Fruit fly (Drosophila melanogaster) whole organism, embryonic: ENCODE results near the gene UGP.

Experiments used
- Antp ChIP-seq: fragments of 200-800 bp; sonication (Bioruptor generic); optimal IDR thresholded peaks from 3 replicates; lab custom pipeline; 2016; ENCODE audit warnings: missing biosample characterization, missing genetic modification characterization
- Atf-2 ChIP-seq: fragments of 200-800 bp; sonication (Bioruptor generic); optimal IDR thresholded peaks from 2 replicates; lab custom pipeline; 2016; ENCODE audit warnings: missing biosample characterization, missing genetic modification characterization
- BEAF-32 ChIP-seq: fragments of 200-800 bp; sonication (Bioruptor generic); optimal IDR thresholded peaks from 3 replicates; lab custom pipeline; 2017; ENCODE audit warnings: missing biosample characterization, missing genetic modification characterization, mild to moderate bottlenecking, moderate library complexity, missing genetic modification reagents
- Blimp-1 ChIP-seq: fragments of 200-800 bp; sonication (Bioruptor generic); optimal IDR thresholded peaks from 3 replicates; lab custom pipeline; 2018; ENCODE audit warnings: missing biosample characterization, missing genetic modification characterization, mild to moderate bottlenecking, moderate library complexity, missing genetic modification reagents
- CG11093 ChIP-seq: fragments of 200-800 bp; sonication (Bioruptor generic); IDR thresholded peaks from 3 replicates; pipeline ENCODE4 v1.3.6; 2022; ENCODE audit warnings: missing biosample characterization, missing genetic modification characterization
- CG11723 ChIP-seq: fragments of 200-800 bp; sonication (Bioruptor generic); optimal IDR thresholded peaks from 2 replicates; lab custom pipeline; 2017; ENCODE audit warnings: missing biosample characterization, mild to moderate bottlenecking, missing genetic modification characterization
- CG12769 ChIP-seq: fragments of 200-800 bp; sonication (Bioruptor generic); optimal IDR thresholded peaks from 2 replicates; lab custom pipeline; 2019; ENCODE audit warnings: missing biosample characterization, mild to moderate bottlenecking, missing genetic modification characterization, moderate library complexity
- CG13287 ChIP-seq: fragments of 200-800 bp; sonication (Bioruptor generic); IDR thresholded peaks from 2 replicates; pipeline ENCODE4 v1.3.6; 2022; ENCODE audit warnings: missing biosample characterization, missing genetic modification characterization; ENCODE audit not compliant: partially characterized antibody
- CG13624 ChIP-seq: fragments of 200-800 bp; sonication (Bioruptor generic); optimal IDR thresholded peaks from 2 replicates; lab custom pipeline; 2016; ENCODE audit warnings: missing biosample characterization, missing genetic modification characterization
- CG13894 ChIP-seq: fragments of 200-800 bp; sonication (Bioruptor generic); optimal IDR thresholded peaks from 3 replicates; lab custom pipeline; 2018; ENCODE audit warnings: missing biosample characterization, mild to moderate bottlenecking, missing genetic modification characterization, moderate library complexity
- CG15479 ChIP-seq: fragments of 200-800 bp; sonication (Bioruptor generic); optimal IDR thresholded peaks from 3 replicates; lab custom pipeline; 2019; ENCODE audit warnings: missing biosample characterization, mild to moderate bottlenecking, missing genetic modification characterization, moderate library complexity
- CG1603 ChIP-seq: fragments of 200-800 bp; sonication (Bioruptor generic); optimal IDR thresholded peaks from 2 replicates; lab custom pipeline; 2019; ENCODE audit warnings: missing biosample characterization, mild to moderate bottlenecking, missing genetic modification characterization, moderate library complexity
- CG2199 ChIP-seq: fragments of 200-800 bp; sonication (Bioruptor generic); IDR thresholded peaks from 3 replicates; pipeline ENCODE4 v1.3.6; 2022; ENCODE audit warnings: missing biosample characterization, missing genetic modification characterization
- CG2889 ChIP-seq: fragments of 200-800 bp; sonication (Bioruptor generic); IDR thresholded peaks from 3 replicates; pipeline ENCODE4 v1.3.6; 2022; ENCODE audit warnings: missing biosample characterization, missing genetic modification characterization
- CG30020 ChIP-seq: fragments of 200-800 bp; optimal IDR thresholded peaks from 2 replicates; lab custom pipeline; 2019; ENCODE audit warnings: missing biosample characterization, mild to moderate bottlenecking, missing genetic modification characterization, moderate library complexity
- CG31224 ChIP-seq: fragments of 200-800 bp; sonication (Bioruptor generic); IDR thresholded peaks from 2 replicates; pipeline ENCODE4 v1.3.6; 2022; ENCODE audit warnings: missing biosample characterization, missing genetic modification characterization
- CG33557 ChIP-seq: fragments of 200-800 bp; sonication (Bioruptor generic); optimal IDR thresholded peaks from 2 replicates; lab custom pipeline; 2019; ENCODE audit warnings: missing biosample characterization, mild to moderate bottlenecking, missing genetic modification characterization, moderate library complexity
- CG4404 ChIP-seq: fragments of 200-800 bp; sonication (Bioruptor generic); IDR thresholded peaks from 2 replicates; pipeline ENCODE4 v1.3.6; 2022; ENCODE audit warnings: missing biosample characterization, missing genetic modification characterization
- CG4424 ChIP-seq: fragments of 200-800 bp; sonication (Bioruptor generic); optimal IDR thresholded peaks from 3 replicates; lab custom pipeline; 2016; ENCODE audit warnings: missing biosample characterization, missing genetic modification characterization
- CG9215 ChIP-seq: fragments of 200-800 bp; sonication (Bioruptor generic); IDR thresholded peaks from 2 replicates; pipeline ENCODE4 v1.3.6; 2022; ENCODE audit warnings: missing biosample characterization, missing genetic modification characterization
- Camta ChIP-seq: fragments of 200-800 bp; sonication (Bioruptor generic); optimal IDR thresholded peaks from 2 replicates; lab custom pipeline; 2016; ENCODE audit warnings: missing biosample characterization, missing genetic modification characterization
- CkIIα-i1 ChIP-seq: fragments of 200-800 bp; sonication (Bioruptor generic); IDR thresholded peaks from 2 replicates; pipeline ENCODE4 v1.3.6; 2022; ENCODE audit warnings: missing biosample characterization, missing genetic modification characterization
- D19A ChIP-seq: fragments of 200-800 bp; optimal IDR thresholded peaks from 3 replicates; lab custom pipeline; 2019; ENCODE audit warnings: missing biosample characterization, mild to moderate bottlenecking, missing genetic modification characterization, moderate library complexity
- Dfd ChIP-seq, 2 experiments: fragments of >200 bp; optimal IDR thresholded peaks; 2 replicates each; lab custom pipeline; 2017; ENCODE audit warnings: missing biosample characterization in 2 of 2, missing genetic modification characterization in 2 of 2
- Drgx ChIP-seq: fragments of 200-800 bp; sonication (Bioruptor generic); IDR thresholded peaks from 2 replicates; pipeline ENCODE4 v1.3.6; 2022; ENCODE audit warnings: missing biosample characterization, missing genetic modification characterization
- Fer2 ChIP-seq: fragments of 200-800 bp; sonication (Bioruptor generic); optimal IDR thresholded peaks from 2 replicates; lab custom pipeline; 2018; ENCODE audit warnings: missing biosample characterization, mild to moderate bottlenecking, missing genetic modification characterization, moderate library complexity
- Hr39 ChIP-seq: fragments of >200 bp; optimal IDR thresholded peaks from 2 replicates; lab custom pipeline; 2017
- Nf-YC ChIP-seq: fragments of 200-800 bp; optimal IDR thresholded peaks from 3 replicates; lab custom pipeline; 2019; ENCODE audit warnings: missing biosample characterization, mild to moderate bottlenecking, missing genetic modification characterization, moderate library complexity
- Opbp ChIP-seq: fragments of 200-800 bp; sonication (Bioruptor generic); IDR thresholded peaks from 3 replicates; pipeline ENCODE4 v1.3.6; 2022; ENCODE audit warnings: missing biosample characterization, missing genetic modification characterization; ENCODE audit not compliant: partially characterized antibody
- Rfx ChIP-seq: fragments of 200-800 bp; sonication (Bioruptor generic); IDR thresholded peaks from 2 replicates; pipeline ENCODE4 v1.3.6; 2022; ENCODE audit warnings: missing biosample characterization, missing genetic modification characterization
- Tbp ChIP-seq: fragments of >200 bp; optimal IDR thresholded peaks from 2 replicates; lab custom pipeline; 2018; ENCODE audit warnings: missing biosample characterization, missing genetic modification characterization
- bbx ChIP-seq: fragments of 200-800 bp; sonication (Bioruptor generic); IDR thresholded peaks from 2 replicates; pipeline ENCODE4 v1.3.6; 2022; ENCODE audit warnings: missing biosample characterization, missing genetic modification characterization; ENCODE audit not compliant: partially characterized antibody
- cg ChIP-seq: fragments of 200-800 bp; sonication (Bioruptor generic); optimal IDR thresholded peaks from 3 replicates; lab custom pipeline; 2019; ENCODE audit warnings: missing biosample characterization, mild to moderate bottlenecking, missing genetic modification characterization, moderate library complexity
- chn ChIP-seq: fragments of 200-800 bp; sonication (Bioruptor generic); optimal IDR thresholded peaks from 2 replicates; lab custom pipeline; 2016; ENCODE audit warnings: missing biosample characterization, missing genetic modification characterization
- ci ChIP-seq: fragments of 200-800 bp; sonication (Bioruptor generic); IDR thresholded peaks from 3 replicates; pipeline ENCODE4 v1.3.6; 2022; ENCODE audit warnings: missing biosample characterization, missing genetic modification characterization
- danr ChIP-seq: fragments of 200-800 bp; sonication (Bioruptor generic); IDR thresholded peaks from 2 replicates; pipeline ENCODE4 v1.3.6; 2022; ENCODE audit warnings: missing biosample characterization, missing genetic modification characterization
- dati ChIP-seq: fragments of 200-800 bp; sonication (Bioruptor generic); IDR thresholded peaks from 2 replicates; pipeline ENCODE4 v1.3.6; 2022; ENCODE audit warnings: missing biosample characterization, missing genetic modification characterization
- emc ChIP-seq: fragments of 200-800 bp; sonication (Bioruptor generic); optimal IDR thresholded peaks from 2 replicates; lab custom pipeline; 2016; ENCODE audit warnings: missing biosample characterization, missing genetic modification characterization
- eve ChIP-seq, 2 experiments: fragments of >200 bp; optimal IDR thresholded peaks; 2 replicates each; lab custom pipeline; 2017; ENCODE audit warnings: missing biosample characterization in 2 of 2, missing genetic modification characterization in 2 of 2
- hth ChIP-seq: fragments of >200 bp; optimal IDR thresholded peaks from 2 replicates; lab custom pipeline; 2017; ENCODE audit warnings: inconsistent platforms
- inv ChIP-seq: fragments of 200-800 bp; sonication (Bioruptor generic); IDR thresholded peaks from 2 replicates; pipeline ENCODE4 v1.3.6; 2022; ENCODE audit warnings: missing biosample characterization, missing genetic modification characterization; ENCODE audit not compliant: partially characterized antibody
- lbe ChIP-seq: fragments of 200-800 bp; sonication (Bioruptor generic); optimal IDR thresholded peaks from 2 replicates; lab custom pipeline; 2016; ENCODE audit warnings: missing biosample characterization, mild to moderate bottlenecking, missing genetic modification characterization
- mld ChIP-seq: fragments of 200-800 bp; sonication (Bioruptor generic); IDR thresholded peaks from 3 replicates; pipeline ENCODE4 v1.3.6; 2022; ENCODE audit warnings: missing biosample characterization, missing genetic modification characterization; ENCODE audit not compliant: partially characterized antibody
- nerfin-1 ChIP-seq: fragments of 200-800 bp; sonication (Bioruptor generic); optimal IDR thresholded peaks from 3 replicates; lab custom pipeline; 2019; ENCODE audit warnings: missing biosample characterization, mild to moderate bottlenecking, missing genetic modification characterization, moderate library complexity
- nom ChIP-seq: fragments of 200-800 bp; sonication (Bioruptor generic); optimal IDR thresholded peaks from 2 replicates; lab custom pipeline; 2017; ENCODE audit warnings: missing biosample characterization, missing genetic modification characterization, mild to moderate bottlenecking, moderate library complexity, missing genetic modification reagents
- onecut ChIP-seq: fragments of 200-800 bp; sonication (Bioruptor generic); IDR thresholded peaks from 2 replicates; pipeline ENCODE4 v1.3.6; 2022; ENCODE audit warnings: missing biosample characterization, missing genetic modification characterization
- pzg ChIP-seq: fragments of 200-800 bp; sonication (Bioruptor generic); optimal IDR thresholded peaks from 3 replicates; lab custom pipeline; 2018; ENCODE audit warnings: missing biosample characterization, mild to moderate bottlenecking, missing genetic modification characterization, moderate library complexity
- seq ChIP-seq: fragments of 200-800 bp; sonication (Bioruptor generic); IDR thresholded peaks from 2 replicates; pipeline ENCODE4 v1.3.6; 2022; ENCODE audit warnings: missing biosample characterization, missing genetic modification characterization
- sob ChIP-seq: fragments of 200-800 bp; sonication (Bioruptor generic); IDR thresholded peaks from 2 replicates; pipeline ENCODE4 v1.3.6; 2022; ENCODE audit warnings: missing biosample characterization, missing genetic modification characterization
- unc-4 ChIP-seq: fragments of 200-800 bp; sonication (Bioruptor generic); IDR thresholded peaks from 2 replicates; pipeline ENCODE4 v1.3.6; 2022; ENCODE audit warnings: missing biosample characterization, missing genetic modification characterization; ENCODE audit not compliant: partially characterized antibody
- wor ChIP-seq: fragments of 200-800 bp; sonication (Bioruptor generic); IDR thresholded peaks from 2 replicates; pipeline ENCODE4 v1.3.6; 2022; ENCODE audit warnings: missing biosample characterization, missing genetic modification characterization

The UGP gene

DNA sequence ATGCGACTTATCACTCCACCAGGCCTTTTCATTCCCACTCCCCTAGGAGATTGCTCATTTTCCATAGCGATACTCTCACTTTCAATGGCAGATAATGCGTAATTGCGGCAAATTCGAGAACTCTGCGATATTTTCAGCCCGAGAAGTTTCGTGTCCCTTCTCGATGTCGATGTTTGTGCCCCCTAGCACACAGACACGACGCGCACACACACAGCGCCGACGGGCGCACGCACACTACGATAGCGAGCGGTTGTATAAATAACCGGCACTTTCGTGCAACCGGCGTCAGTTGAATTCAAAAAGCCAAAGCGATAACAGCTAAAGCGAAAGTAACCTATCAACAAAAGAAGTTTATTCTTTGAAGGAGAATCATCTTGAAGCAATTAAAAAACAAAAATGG is 22.9 kb upstream of the UGP start, which contains the start of gene Hsp23:
Hsp23 (plus strand) TSS at position 281 of the 400 bp plus-strand sequence.
- peak; percentile 9 for TF ChIP-seq CG1603
- TF ChIP-seq dati (GFP tag; lab: Robert Waterston, UW) = no peak
- no peak for TF ChIP-seq Camta
- TF ChIP-seq mld (GFP tag; lab: Robert Waterston, UW) = 0 out of 3 replicates have a peak, but pooled peaks have one; percentile 15
- TF ChIP-seq CG4404 (GFP tag; lab: Robert Waterston, UW) = no peak
- TF ChIP-seq CG4424 (GFP tag; lab: Kevin White, UChicago) = no peak
- peak; percentile 11 for TF ChIP-seq CG33557 (GFP tag; lab: Kevin White, UChicago)
- no peak for TF ChIP-seq CG31224 (GFP tag; lab: Robert Waterston, UW)
- no peak for TF ChIP-seq Atf-2 (GFP tag; lab: Kevin White, UChicago)
- TF ChIP-seq Fer2 (tag; lab: Kevin White, UChicago) = no peak
- TF ChIP-seq seq (GFP tag; lab: Robert Waterston, UW) = no peak
- TF ChIP-seq unc-4 (GFP tag; lab: Robert Waterston, UW) = 0 out of 2 replicates have a peak, but pooled peaks have one; percentile 30
- peak; percentile 97 for TF ChIP-seq CG15479
- TF ChIP-seq chn = no peak
- TF ChIP-seq CG2199 (GFP tag; lab: Robert Waterston, UW) = peak; percentile 50; the same call in 1 of the 3 replicates
- TF ChIP-seq BEAF-32 (GFP tag; lab: Kevin White, UChicago) = peak; percentile 27
- no peak for TF ChIP-seq sob
- TF ChIP-seq Nf-YC = peak; percentile 6
- no peak for TF ChIP-seq eve (GFP tag; optimal IDR thresholded peaks at IDR 0.05; lab: Kevin White, UChicago)
- TF ChIP-seq wor (GFP tag; lab: Robert Waterston, UW) = no peak
- peak; percentile 54; the same call in 2 of the 3 replicates for TF ChIP-seq Opbp (GFP tag; lab: Robert Waterston, UW)
- no peak for TF ChIP-seq Dfd (GFP tag; optimal IDR thresholded peaks at IDR 0.05; lab: Kevin White, UChicago)
- TF ChIP-seq CG11723 (GFP tag; lab: Kevin White, UChicago) = no peak
- TF ChIP-seq cg (GFP tag; lab: Kevin White, UChicago) = peak; percentile 84
- TF ChIP-seq nerfin-1 (tag; lab: Kevin White, UChicago) = peak; percentile 37
- TF ChIP-seq Drgx (GFP tag; lab: Robert Waterston, UW) = peak; percentile 6; the same call in 1 of the 2 replicates
- TF ChIP-seq CG13624 (GFP tag; lab: Kevin White, UChicago) = no peak
- peak; percentile 65 for TF ChIP-seq lbe (GFP tag; lab: Kevin White, UChicago)
- no peak for TF ChIP-seq inv
- TF ChIP-seq Hr39 (lab: Kevin White, UChicago) = no peak
- TF ChIP-seq CG30020 (tag; lab: Kevin White, UChicago) = peak; percentile 21
- TF ChIP-seq ci (GFP tag; lab: Robert Waterston, UW) = 0 out of 3 replicates have a peak, but pooled peaks have one; percentile 10
- no peak for TF ChIP-seq CG11093 (GFP tag; lab: Robert Waterston, UW)
- peak; percentile 45 for TF ChIP-seq CG13894 (tag; lab: Kevin White, UChicago)
- peak; percentile 29; the same call in 1 of the 2 replicates for TF ChIP-seq onecut
- TF ChIP-seq pzg (GFP tag; lab: Kevin White, UChicago) = peak; percentile 2
- no peak for TF ChIP-seq CG12769
- TF ChIP-seq D19A (tag; lab: Kevin White, UChicago) = peak; percentile 11
- peak; percentile 37; the same call in 1 of the 2 replicates for TF ChIP-seq bbx (GFP tag; lab: Robert Waterston, UW)
- no peak for TF ChIP-seq CkIIα-i1 (GFP tag; lab: Robert Waterston, UW)
- no peak for TF ChIP-seq Tbp (GFP tag; lab: Kevin White, UChicago)
- no peak for TF ChIP-seq CG9215 (GFP tag; lab: Robert Waterston, UW)
- no peak for TF ChIP-seq Antp
- peak; percentile 24; the same call in 1 of the 2 replicates for TF ChIP-seq Rfx (GFP tag; lab: Robert Waterston, UW)
- no peak for TF ChIP-seq hth (lab: Kevin White, UChicago)
- peak; percentile 51; the same call in 1 of the 2 replicates for TF ChIP-seq CG13287 (GFP tag; lab: Robert Waterston, UW)
- TF ChIP-seq danr (GFP tag; lab: Robert Waterston, UW) = no peak
- TF ChIP-seq nom = peak; percentile 42
- TF ChIP-seq emc (GFP tag; lab: Kevin White, UChicago) = no peak
- TF ChIP-seq Blimp-1 (GFP tag; lab: Kevin White, UChicago) = peak; percentile 68
- no peak for TF ChIP-seq CG2889 (GFP tag; lab: Robert Waterston, UW)
